Fruit fly (Drosophila melanogaster) whole organism, embryonic: Measurements from ENCODE around the gene CG42554.

ENCODE experiments used
- CG11398 ChIP-seq: fragments of 200-800 bp; sonication (Bioruptor generic); optimal IDR thresholded peaks from 2 replicates; lab custom pipeline; 2016; ENCODE audit warnings: missing biosample characterization, missing genetic modification characterization
- CG11696 ChIP-seq: fragments of 200-800 bp; sonication (Bioruptor generic); IDR thresholded peaks from 2 replicates; pipeline ENCODE4 v1.3.6; 2022; ENCODE audit warnings: missing biosample characterization, missing genetic modification characterization
- CG12659 ChIP-seq: fragments of 200-800 bp; sonication (Bioruptor generic); optimal IDR thresholded peaks from 3 replicates; lab custom pipeline; 2017; ENCODE audit warnings: mild to moderate bottlenecking, missing biosample characterization, missing genetic modification reagents, missing genetic modification characterization
- CG15514 ChIP-seq: fragments of 200-800 bp; sonication (Bioruptor generic); optimal IDR thresholded peaks from 3 replicates; lab custom pipeline; 2017; ENCODE audit warnings: missing biosample characterization, missing genetic modification characterization, mild to moderate bottlenecking, moderate library complexity, missing genetic modification reagents
- CG17328 ChIP-seq: fragments of 200-800 bp; sonication (Bioruptor generic); IDR thresholded peaks from 2 replicates; pipeline ENCODE4 v1.3.6; 2022; ENCODE audit warnings: missing biosample characterization, missing genetic modification characterization
- CG1832 ChIP-seq: fragments of 200-800 bp; sonication (Bioruptor generic); optimal IDR thresholded peaks from 2 replicates; lab custom pipeline; 2017; ENCODE audit warnings: missing biosample characterization, mild to moderate bottlenecking, missing genetic modification characterization, inconsistent platforms
- CG2129 ChIP-seq: fragments of 200-800 bp; sonication (Bioruptor generic); IDR thresholded peaks from 2 replicates; pipeline ENCODE4 v1.3.6; 2022; ENCODE audit warnings: missing biosample characterization, missing genetic modification characterization; ENCODE audit not compliant: partially characterized antibody
- CG2712 ChIP-seq: fragments of 200-800 bp; optimal IDR thresholded peaks from 3 replicates; lab custom pipeline; 2019; ENCODE audit warnings: missing biosample characterization, mild to moderate bottlenecking, missing genetic modification characterization, moderate library complexity
- CG2889 ChIP-seq: fragments of 200-800 bp; sonication (Bioruptor generic); IDR thresholded peaks from 3 replicates; pipeline ENCODE4 v1.3.6; 2022; ENCODE audit warnings: missing biosample characterization, missing genetic modification characterization
- CG4707 ChIP-seq: fragments of 200-800 bp; sonication (Bioruptor generic); optimal IDR thresholded peaks from 2 replicates; lab custom pipeline; 2018; ENCODE audit warnings: missing biosample characterization, mild to moderate bottlenecking, missing genetic modification characterization, moderate library complexity
- CG6791 ChIP-seq: fragments of 200-800 bp; sonication (Bioruptor generic); IDR thresholded peaks from 3 replicates; pipeline ENCODE4 v1.3.6; 2022; ENCODE audit warnings: missing biosample characterization, missing genetic modification characterization; ENCODE audit not compliant: partially characterized antibody
- CG8290 ChIP-seq, 3 experiments: fragments of 200-800 bp; sonication (Bioruptor generic); optimal IDR thresholded peaks; 2 replicates each; lab custom pipeline; 2016 to 2019; ENCODE audit warnings: missing biosample characterization in 3 of 3, missing genetic modification characterization in 3 of 3, mild to moderate bottlenecking in 2 of 3, moderate library complexity in 1 of 3
- Dad ChIP-seq: fragments of 200-800 bp; sonication (Bioruptor generic); optimal IDR thresholded peaks from 3 replicates; lab custom pipeline; 2016; ENCODE audit warnings: missing biosample characterization, missing genetic modification characterization
- Deaf1 ChIP-seq: fragments of 200-800 bp; optimal IDR thresholded peaks from 3 replicates; lab custom pipeline; 2019; ENCODE audit warnings: missing biosample characterization, mild to moderate bottlenecking, missing genetic modification characterization, moderate library complexity
- Dek ChIP-seq: fragments of 200-800 bp; sonication (Bioruptor generic); optimal IDR thresholded peaks from 3 replicates; lab custom pipeline; 2019; ENCODE audit warnings: missing biosample characterization, mild to moderate bottlenecking, missing genetic modification characterization, moderate library complexity
- ERR ChIP-seq: fragments of 200-800 bp; sonication (Bioruptor generic); optimal IDR thresholded peaks from 2 replicates; lab custom pipeline; 2016; ENCODE audit warnings: missing biosample characterization, missing genetic modification characterization
- Ets65A ChIP-seq: fragments of 200-800 bp; sonication (Bioruptor generic); peaks from one replicate; lab custom pipeline; 2016; ENCODE audit warnings: missing biosample characterization, missing genetic modification characterization
- Fer1 ChIP-seq: fragments of 200-800 bp; sonication (Bioruptor generic); optimal IDR thresholded peaks from 2 replicates; lab custom pipeline; 2017; ENCODE audit warnings: missing biosample characterization, mild to moderate bottlenecking, missing genetic modification characterization
- Hey ChIP-seq: fragments of 200-800 bp; sonication (Bioruptor generic); optimal IDR thresholded peaks from 3 replicates; lab custom pipeline; 2018; ENCODE audit warnings: missing biosample characterization, mild to moderate bottlenecking, missing genetic modification characterization
- Mrtf ChIP-seq: fragments of 200-800 bp; sonication (Bioruptor generic); IDR thresholded peaks from 3 replicates; pipeline ENCODE4 v1.3.6; 2022; ENCODE audit warnings: missing biosample characterization, missing genetic modification characterization
- Nf-YB ChIP-seq: fragments of 200-800 bp; sonication (Bioruptor generic); optimal IDR thresholded peaks from 3 replicates; lab custom pipeline; 2019; ENCODE audit warnings: missing biosample characterization, mild to moderate bottlenecking, missing genetic modification characterization, moderate library complexity
- Nf-YC ChIP-seq: fragments of 200-800 bp; optimal IDR thresholded peaks from 3 replicates; lab custom pipeline; 2019; ENCODE audit warnings: missing biosample characterization, mild to moderate bottlenecking, missing genetic modification characterization, moderate library complexity
- Pdp1 ChIP-seq, 2 experiments: fragments of 200-800 bp; sonication (Bioruptor generic); optimal IDR thresholded peaks; 3 replicates each; lab custom pipeline; 2016; ENCODE audit warnings: missing biosample characterization in 2 of 2, missing genetic modification characterization in 2 of 2, mild to moderate bottlenecking in 1 of 2, moderate library complexity in 1 of 2
- Ravus ChIP-seq: fragments of 200-800 bp; sonication (Bioruptor generic); IDR thresholded peaks from 2 replicates; pipeline ENCODE4 v1.3.6; 2022; ENCODE audit warnings: missing biosample characterization, missing genetic modification characterization
- Sin3A ChIP-seq: fragments of >200 bp; optimal IDR thresholded peaks from 2 replicates; lab custom pipeline; 2018
- Spps ChIP-seq: fragments of 200-800 bp; sonication (Bioruptor generic); optimal IDR thresholded peaks from 2 replicates; lab custom pipeline; 2018; ENCODE audit warnings: missing biosample characterization, mild to moderate bottlenecking, missing genetic modification characterization
- Trl ChIP-seq, 3 experiments: fragments of >200 bp in 2 of 3; fragments of 200-800 bp in 1 of 3; sonication (Bioruptor generic) in 1 of 3; optimal IDR thresholded peaks; 2 replicates in 1 of 3; 3 replicates in 2 of 3; lab custom pipeline; 2016 to 2017; ENCODE audit warnings: missing biosample characterization in 1 of 3, missing genetic modification characterization in 1 of 3
- abd-A ChIP-seq: fragments of 200-800 bp; sonication (Bioruptor generic); optimal IDR thresholded peaks from 3 replicates; lab custom pipeline; 2019; ENCODE audit warnings: missing biosample characterization, mild to moderate bottlenecking, missing genetic modification characterization, moderate library complexity
- ac ChIP-seq: fragments of 200-800 bp; sonication (Bioruptor generic); optimal IDR thresholded peaks from 3 replicates; lab custom pipeline; 2017; ENCODE audit warnings: missing biosample characterization, mild to moderate bottlenecking, missing genetic modification characterization
- chinmo ChIP-seq: fragments of 200-800 bp; sonication (Bioruptor generic); IDR thresholded peaks from 4 replicates; pipeline ENCODE4 v1.3.6; 2022; ENCODE audit warnings: missing biosample characterization, missing genetic modification characterization; ENCODE audit not compliant: partially characterized antibody
- chn ChIP-seq: fragments of 200-800 bp; sonication (Bioruptor generic); optimal IDR thresholded peaks from 2 replicates; lab custom pipeline; 2016; ENCODE audit warnings: missing biosample characterization, missing genetic modification characterization
- crol ChIP-seq: fragments of 200-800 bp; sonication (Bioruptor generic); IDR thresholded peaks from 2 replicates; pipeline ENCODE4 v1.3.6; 2022; ENCODE audit warnings: missing biosample characterization, missing genetic modification characterization
- dimm ChIP-seq: fragments of 200-800 bp; sonication (Bioruptor generic); IDR thresholded peaks from 2 replicates; pipeline ENCODE4 v1.3.6; 2022; ENCODE audit warnings: missing biosample characterization, missing genetic modification characterization
- ewg ChIP-seq: fragments of 200-800 bp; sonication (Bioruptor generic); optimal IDR thresholded peaks from 3 replicates; lab custom pipeline; 2017; ENCODE audit warnings: mild to moderate bottlenecking, missing biosample characterization, missing genetic modification reagents, missing genetic modification characterization
- grn ChIP-seq: fragments of 200-800 bp; sonication (Bioruptor generic); optimal IDR thresholded peaks from 3 replicates; lab custom pipeline; 2017; ENCODE audit warnings: missing biosample characterization, missing genetic modification characterization
- lmd ChIP-seq: fragments of 200-800 bp; sonication (Bioruptor generic); IDR thresholded peaks from 2 replicates; pipeline ENCODE4 v1.3.6; 2022; ENCODE audit warnings: missing biosample characterization, missing genetic modification characterization
- nerfin-1 ChIP-seq: fragments of 200-800 bp; sonication (Bioruptor generic); optimal IDR thresholded peaks from 3 replicates; lab custom pipeline; 2019; ENCODE audit warnings: missing biosample characterization, mild to moderate bottlenecking, missing genetic modification characterization, moderate library complexity
- oc ChIP-seq: fragments of 200-800 bp; sonication (Bioruptor generic); optimal IDR thresholded peaks from 2 replicates; lab custom pipeline; 2018; ENCODE audit warnings: missing biosample characterization, mild to moderate bottlenecking, missing genetic modification characterization, moderate library complexity
- onecut ChIP-seq: fragments of 200-800 bp; sonication (Bioruptor generic); IDR thresholded peaks from 2 replicates; pipeline ENCODE4 v1.3.6; 2022; ENCODE audit warnings: missing biosample characterization, missing genetic modification characterization
- phol ChIP-seq: fragments of 200-800 bp; sonication (Bioruptor generic); optimal IDR thresholded peaks from 3 replicates; lab custom pipeline; 2018; ENCODE audit warnings: missing biosample characterization, mild to moderate bottlenecking, missing genetic modification characterization, moderate library complexity
- pros ChIP-seq: fragments of 200-800 bp; sonication (Bioruptor generic); optimal IDR thresholded peaks from 3 replicates; lab custom pipeline; 2019; ENCODE audit warnings: missing biosample characterization, mild to moderate bottlenecking, missing genetic modification characterization, moderate library complexity
- sqz ChIP-seq: fragments of 200-800 bp; sonication (Bioruptor generic); optimal IDR thresholded peaks from 3 replicates; lab custom pipeline; 2018; ENCODE audit warnings: missing biosample characterization, mild to moderate bottlenecking, missing genetic modification characterization
- stwl ChIP-seq: fragments of 200-800 bp; sonication (Bioruptor generic); optimal IDR thresholded peaks from 3 replicates; lab custom pipeline; 2018; ENCODE audit warnings: missing biosample characterization, mild to moderate bottlenecking, missing genetic modification characterization, moderate library complexity
- tll ChIP-seq, 2 experiments: fragments of 200-800 bp in 1 of 2; fragments of >200 bp in 1 of 2; sonication (Bioruptor generic) in 1 of 2; optimal IDR thresholded peaks; 2 replicates each; lab custom pipeline; 2017 to 2019; ENCODE audit warnings: missing biosample characterization in 2 of 2, missing genetic modification characterization in 2 of 2, mild to moderate bottlenecking in 1 of 2, moderate library complexity in 1 of 2
- tup ChIP-seq: fragments of 200-800 bp; sonication (Bioruptor generic); optimal IDR thresholded peaks from 2 replicates; lab custom pipeline; 2016; ENCODE audit warnings: missing biosample characterization, mild to moderate bottlenecking, missing genetic modification characterization, moderate library complexity
- vvl ChIP-seq: fragments of 200-800 bp; sonication (Bioruptor generic); IDR thresholded peaks from 2 replicates; pipeline ENCODE4 v1.3.6; 2022; ENCODE audit warnings: missing biosample characterization, missing genetic modification characterization
- zfh2 ChIP-seq: fragments of 200-800 bp; sonication (Bioruptor generic); optimal IDR thresholded peaks from 2 replicates; lab custom pipeline; 2016; ENCODE audit warnings: missing biosample characterization, missing genetic modification characterization

The CG42554 gene

dm6 chr3L:808725-809537, 26.6 kb upstream of the CG42554 start:
- TF ChIP-seq grn (GFP tag; lab: Kevin White, UChicago) (peak; percentile 28), Dek (tag; lab: Kevin White, UChicago) (no peak), phol (peak; percentile 22), CG12659 (no peak), sqz (GFP tag; lab: Kevin White, UChicago) (no peak), Trl (optimal IDR thresholded peaks at IDR 0.05; lab: Kevin White, UChicago) (peak; percentile 31 to 56), Trl (GFP tag; optimal IDR thresholded peaks at IDR 0.05; lab: Kevin White, UChicago) (no peak), chn (GFP tag; lab: Kevin White, UChicago) (no peak), lmd (no peak), nerfin-1 (tag; lab: Kevin White, UChicago) (peak; percentile 14), chinmo (GFP tag; lab: Robert Waterston, UW) (0 out of 4 replicates have a peak, but pooled peaks have one; percentile 34), CG11696 (GFP tag; lab: Robert Waterston, UW) (no peak), oc (tag; lab: Kevin White, UChicago) (peak; percentile 33), Nf-YB (GFP tag; lab: Kevin White, UChicago) (peak; percentile 84), Fer1 (GFP tag; lab: Kevin White, UChicago) (peak; percentile 7), Ets65A (GFP tag; lab: Kevin White, UChicago) (peak; percentile 12), abd-A (tag; lab: Kevin White, UChicago) (peak; percentile 6), CG2712 (no peak), Deaf1 (peak; percentile 64), CG1832 (no peak), dimm (GFP tag; lab: Robert Waterston, UW) (no peak), CG15514 (GFP tag; lab: Kevin White, UChicago) (no peak), zfh2 (GFP tag; lab: Kevin White, UChicago) (no peak), vvl (GFP tag; lab: Robert Waterston, UW) (peak; percentile 58; the same call in 1 of the 2 replicates), Dad (GFP tag; lab: Kevin White, UChicago) (no peak), tll (GFP tag; optimal IDR thresholded peaks at IDR 0.05; lab: Kevin White, UChicago) (no peak), pros (GFP tag; lab: Kevin White, UChicago) (peak; percentile 44), Spps (tag; lab: Kevin White, UChicago) (no peak), Sin3A (no peak), Hey (tag; lab: Kevin White, UChicago) (peak; percentile 91), ERR (GFP tag; lab: Kevin White, UChicago) (no peak), CG4707 (GFP tag; lab: Kevin White, UChicago) (peak; percentile 14), Ravus (GFP tag; lab: Robert Waterston, UW) (no peak), CG8290 (GFP tag; optimal IDR thresholded peaks at IDR 0.05; lab: Kevin White, UChicago) (no peak), CG8290 (tag; optimal IDR thresholded peaks at IDR 0.05; lab: Kevin White, UChicago) (no peak), Nf-YC (tag; lab: Kevin White, UChicago) (peak; percentile 84), Mrtf (GFP tag; lab: Robert Waterston, UW) (no peak), CG2889 (GFP tag; lab: Robert Waterston, UW) (no peak), ewg (GFP tag; lab: Kevin White, UChicago) (peak; percentile 16)

dm6 chr3L:809538-809805, 26.0 kb upstream of the CG42554 start:
- TF ChIP-seq CG6791 (GFP tag; lab: Robert Waterston, UW) (0 out of 3 replicates have a peak, but pooled peaks have one; percentile 13), onecut (GFP tag; lab: Robert Waterston, UW) (peak; percentile 95), CG17328 (GFP tag; lab: Robert Waterston, UW) (no peak), crol (no peak), tup (no peak), ac (GFP tag; lab: Kevin White, UChicago) (no peak), CG11398 (GFP tag; lab: Kevin White, UChicago) (no peak), CG2129 (GFP tag; lab: Robert Waterston, UW) (no peak), Pdp1 (GFP tag; optimal IDR thresholded peaks at IDR 0.05; lab: Kevin White, UChicago) (no peak), stwl (tag; lab: Kevin White, UChicago) (no peak)
